Worm (Caenorhabditis elegans) whole organism, early embryonic: Measurements from ENCODE around the gene cutl-11.

ENCODE experiments used
- aly-1 ChIP-seq: sonication (generic microtip); optimal IDR thresholded peaks from 2 replicates; lab custom pipeline; 2016; ENCODE audit warnings: missing genetic modification characterization, missing compliant biosample characterization
- flt-1 ChIP-seq: fragments of 200-800 bp; sonication (Bioruptor generic); IDR thresholded peaks from 2 replicates; pipeline ENCODE4 v1.3.6; 2022; ENCODE audit warnings: missing genetic modification characterization, missing compliant biosample characterization
- hmg-4 ChIP-seq: fragments of 200-800 bp; sonication (Bioruptor generic); optimal IDR thresholded peaks from 2 replicates; lab custom pipeline; 2018; ENCODE audit warnings: mild to moderate bottlenecking, missing genetic modification characterization, missing compliant biosample characterization

DNA sequence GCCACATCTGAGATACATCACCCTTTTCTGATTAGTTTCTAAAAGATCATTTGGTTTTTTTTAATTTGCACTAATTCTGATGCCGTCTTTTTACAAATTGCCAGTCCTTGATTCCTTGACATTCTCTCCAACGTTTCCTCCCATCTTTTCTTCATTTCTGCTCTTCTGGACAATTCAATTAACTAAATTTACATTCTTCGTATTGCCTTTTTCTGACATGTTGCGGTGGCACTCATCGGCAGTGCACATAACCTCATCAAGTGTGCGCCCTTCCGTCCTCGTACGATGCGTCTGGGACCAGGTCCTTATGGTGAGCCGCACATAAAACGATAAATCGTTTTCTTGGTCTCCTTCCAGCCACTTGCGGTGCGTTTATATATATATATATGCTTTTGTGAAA is 11.7 kb downstream of the cutl-11 start:
- TF ChIP-seq hmg-4 (GFP tag; lab: Kevin White, UChicago) = no peak
- TF ChIP-seq flt-1 (GFP tag; lab: Robert Waterston, UW) = no peak
- no peak for TF ChIP-seq aly-1 (tag; lab: Kevin White, UChicago)
